Fruit fly (Drosophila melanogaster) whole organism, prepupa: ENCODE measurements around the gene CG8301.

Experiments
- Blimp-1 ChIP-seq: fragments of 200-800 bp; sonication (Bioruptor generic); optimal IDR thresholded peaks from 3 replicates; lab custom pipeline; 2017; ENCODE audit warnings: missing biosample characterization, missing genetic modification characterization, mild to moderate bottlenecking, moderate library complexity, missing genetic modification reagents
- CG10631 ChIP-seq: fragments of 200-800 bp; sonication (Bioruptor generic); optimal IDR thresholded peaks from 2 replicates; lab custom pipeline; 2016; ENCODE audit warnings: missing biosample characterization, missing genetic modification characterization
- CG11294 ChIP-seq: fragments of 200-800 bp; sonication (Bioruptor generic); IDR thresholded peaks from 2 replicates; pipeline ENCODE4 v1.3.6; 2022; ENCODE audit warnings: missing biosample characterization, missing genetic modification characterization
- CG11762 ChIP-seq: fragments of 200-800 bp; sonication (Bioruptor generic); optimal IDR thresholded peaks from 3 replicates; lab custom pipeline; 2016; ENCODE audit warnings: missing biosample characterization, missing genetic modification characterization; ENCODE audit not compliant: insufficient read depth
- CG11902 ChIP-seq: fragments of 200-800 bp; sonication (Bioruptor generic); optimal IDR thresholded peaks from 3 replicates; lab custom pipeline; 2016; ENCODE audit warnings: missing biosample characterization, missing genetic modification characterization
- CG15336 ChIP-seq: fragments of 200-800 bp; sonication (Bioruptor generic); IDR thresholded peaks from 2 replicates; pipeline ENCODE4 v1.3.6; 2022; ENCODE audit warnings: missing biosample characterization, missing genetic modification characterization
- CG1621 ChIP-seq: fragments of 200-800 bp; sonication (Bioruptor generic); optimal IDR thresholded peaks from 3 replicates; lab custom pipeline; 2018; ENCODE audit warnings: missing biosample characterization, mild to moderate bottlenecking, missing genetic modification characterization
- CG16779 ChIP-seq: fragments of 200-800 bp; sonication (Bioruptor generic); optimal IDR thresholded peaks from 3 replicates; lab custom pipeline; 2017; ENCODE audit warnings: missing biosample characterization, mild to moderate bottlenecking, missing genetic modification characterization
- CG3032 ChIP-seq: fragments of 200-800 bp; optimal IDR thresholded peaks from 2 replicates; lab custom pipeline; 2019; ENCODE audit warnings: missing biosample characterization, mild to moderate bottlenecking, missing genetic modification characterization, moderate library complexity
- CG31627 ChIP-seq: fragments of 200-800 bp; sonication (Bioruptor generic); optimal IDR thresholded peaks from 3 replicates; lab custom pipeline; 2016; ENCODE audit warnings: missing biosample characterization, missing genetic modification characterization
- CG32006 ChIP-seq: fragments of 200-800 bp; sonication (Bioruptor generic); optimal IDR thresholded peaks from 3 replicates; lab custom pipeline; 2017; ENCODE audit warnings: missing biosample characterization, mild to moderate bottlenecking, missing genetic modification characterization
- CG34406 ChIP-seq: fragments of 200-800 bp; sonication (Bioruptor generic); optimal IDR thresholded peaks from 3 replicates; lab custom pipeline; 2016; ENCODE audit warnings: missing biosample characterization, missing genetic modification characterization
- CG3919 ChIP-seq: fragments of 200-800 bp; sonication (Bioruptor generic); optimal IDR thresholded peaks from 3 replicates; lab custom pipeline; 2016; ENCODE audit warnings: missing biosample characterization, missing genetic modification characterization
- CG4318 ChIP-seq: fragments of 200-800 bp; sonication (Bioruptor generic); optimal IDR thresholded peaks from 3 replicates; lab custom pipeline; 2017; ENCODE audit warnings: missing biosample characterization, mild to moderate bottlenecking, missing genetic modification characterization
- CG6163 ChIP-seq: fragments of 200-800 bp; sonication (Bioruptor generic); IDR thresholded peaks from 3 replicates; pipeline ENCODE4 v1.3.6; 2022; ENCODE audit warnings: missing biosample characterization, missing genetic modification characterization
- CG6276 ChIP-seq: fragments of 200-800 bp; sonication (Bioruptor generic); optimal IDR thresholded peaks from 2 replicates; lab custom pipeline; 2017; ENCODE audit warnings: missing biosample characterization, mild to moderate bottlenecking, missing genetic modification characterization
- CG6792 ChIP-seq: fragments of 200-800 bp; sonication (Bioruptor generic); optimal IDR thresholded peaks from 3 replicates; lab custom pipeline; 2016; ENCODE audit warnings: missing biosample characterization, missing genetic modification characterization
- CG6808 ChIP-seq: fragments of 200-800 bp; sonication (Bioruptor generic); optimal IDR thresholded peaks from 3 replicates; lab custom pipeline; 2017; ENCODE audit warnings: missing biosample characterization, missing genetic modification characterization, mild to moderate bottlenecking, moderate library complexity, missing genetic modification reagents
- CG7368 ChIP-seq: fragments of 200-800 bp; sonication (Bioruptor generic); optimal IDR thresholded peaks from 3 replicates; lab custom pipeline; 2016; ENCODE audit warnings: missing biosample characterization, missing genetic modification characterization
- CG8119 ChIP-seq: fragments of 200-800 bp; sonication (Bioruptor generic); IDR thresholded peaks from 3 replicates; pipeline ENCODE4 v1.3.6; 2022; ENCODE audit warnings: missing biosample characterization, missing genetic modification characterization
- CG8319 ChIP-seq: fragments of 200-800 bp; sonication (Bioruptor generic); optimal IDR thresholded peaks from 3 replicates; lab custom pipeline; 2016; ENCODE audit warnings: missing biosample characterization, missing genetic modification characterization
- CG8632 ChIP-seq: fragments of 200-800 bp; sonication (Bioruptor generic); optimal IDR thresholded peaks from 3 replicates; lab custom pipeline; 2016; ENCODE audit warnings: missing biosample characterization, missing genetic modification characterization
- CG9139 ChIP-seq: fragments of 200-800 bp; sonication (Bioruptor generic); optimal IDR thresholded peaks from 3 replicates; lab custom pipeline; 2017; ENCODE audit warnings: missing biosample characterization, mild to moderate bottlenecking, missing genetic modification characterization
- Eip78C ChIP-seq: fragments of 200-800 bp; sonication (Bioruptor generic); peaks from one replicate; lab custom pipeline; 2016; ENCODE audit warnings: missing biosample characterization, missing genetic modification characterization
- Eip93F ChIP-seq: fragments of 200-800 bp; sonication (Bioruptor generic); optimal IDR thresholded peaks from 2 replicates; lab custom pipeline; 2016; ENCODE audit warnings: missing biosample characterization, mild to moderate bottlenecking, missing genetic modification characterization
- Ets21C ChIP-seq: fragments of 200-800 bp; sonication (Bioruptor generic); optimal IDR thresholded peaks from 3 replicates; lab custom pipeline; 2016; ENCODE audit warnings: missing biosample characterization, missing genetic modification characterization
- Ets96B ChIP-seq: fragments of 200-800 bp; optimal IDR thresholded peaks from 2 replicates; lab custom pipeline; 2019; ENCODE audit warnings: missing biosample characterization, mild to moderate bottlenecking, missing genetic modification characterization, moderate library complexity
- Gug ChIP-seq: fragments of 200-800 bp; sonication (Bioruptor generic); IDR thresholded peaks from 2 replicates; pipeline ENCODE4 v1.3.6; 2022; ENCODE audit warnings: missing biosample characterization, missing genetic modification characterization
- Hr39 ChIP-seq: fragments of 200-800 bp; sonication (Bioruptor generic); optimal IDR thresholded peaks from 2 replicates; lab custom pipeline; 2016; ENCODE audit warnings: missing biosample characterization, missing genetic modification characterization
- Hr4 ChIP-seq: fragments of 200-800 bp; sonication (Bioruptor generic); optimal IDR thresholded peaks from 3 replicates; lab custom pipeline; 2016; ENCODE audit warnings: missing biosample characterization, missing genetic modification characterization
- Lpt ChIP-seq: fragments of 200-800 bp; sonication (Bioruptor generic); optimal IDR thresholded peaks from 3 replicates; lab custom pipeline; 2016; ENCODE audit warnings: missing biosample characterization, missing genetic modification characterization
- Met ChIP-seq: fragments of 200-800 bp; sonication (Bioruptor generic); optimal IDR thresholded peaks from 3 replicates; lab custom pipeline; 2016; ENCODE audit warnings: missing biosample characterization, missing genetic modification characterization
- Smox ChIP-seq: fragments of 200-800 bp; sonication (Bioruptor generic); optimal IDR thresholded peaks from 3 replicates; lab custom pipeline; 2016; ENCODE audit warnings: missing biosample characterization, missing genetic modification characterization
- Sox102F ChIP-seq: fragments of 200-800 bp; sonication (Bioruptor generic); optimal IDR thresholded peaks from 2 replicates; lab custom pipeline; 2016; ENCODE audit warnings: missing biosample characterization, mild to moderate bottlenecking, missing genetic modification characterization
- Sox14 ChIP-seq: fragments of 200-800 bp; sonication (Bioruptor generic); optimal IDR thresholded peaks from 3 replicates; lab custom pipeline; 2016; ENCODE audit warnings: missing biosample characterization, missing genetic modification characterization
- Sox15 ChIP-seq: fragments of 200-800 bp; sonication (Bioruptor generic); optimal IDR thresholded peaks from 3 replicates; lab custom pipeline; 2016; ENCODE audit warnings: missing biosample characterization, missing genetic modification characterization
- achi ChIP-seq: fragments of 200-800 bp; sonication (Bioruptor generic); optimal IDR thresholded peaks from 3 replicates; lab custom pipeline; 2016; ENCODE audit warnings: missing biosample characterization, missing genetic modification characterization
- acj6 ChIP-seq: fragments of 200-800 bp; sonication (Bioruptor generic); optimal IDR thresholded peaks from 3 replicates; lab custom pipeline; 2016; ENCODE audit warnings: missing biosample characterization, missing genetic modification characterization
- cyc ChIP-seq: fragments of 200-800 bp; sonication (Bioruptor generic); optimal IDR thresholded peaks from 3 replicates; lab custom pipeline; 2016; ENCODE audit warnings: missing biosample characterization, missing genetic modification characterization
- dac ChIP-seq: fragments of 200-800 bp; sonication (Bioruptor generic); optimal IDR thresholded peaks from 2 replicates; lab custom pipeline; 2017; ENCODE audit warnings: missing biosample characterization, mild to moderate bottlenecking, missing genetic modification characterization
- dsx ChIP-seq: fragments of 200-800 bp; optimal IDR thresholded peaks from 3 replicates; lab custom pipeline; 2019; ENCODE audit warnings: missing biosample characterization, mild to moderate bottlenecking, missing genetic modification characterization, moderate library complexity; ENCODE audit not compliant: poor library complexity, severe bottlenecking
- eg ChIP-seq: fragments of 200-800 bp; sonication (Bioruptor generic); IDR thresholded peaks from 3 replicates; pipeline ENCODE4 v1.3.6; 2022; ENCODE audit warnings: missing biosample characterization, missing genetic modification characterization
- esn ChIP-seq: fragments of 200-800 bp; sonication (Bioruptor generic); optimal IDR thresholded peaks from 2 replicates; lab custom pipeline; 2016; ENCODE audit warnings: missing biosample characterization, mild to moderate bottlenecking, missing genetic modification characterization, moderate library complexity
- fd59A ChIP-seq: fragments of 200-800 bp; sonication (Bioruptor generic); optimal IDR thresholded peaks from 2 replicates; lab custom pipeline; 2017; ENCODE audit warnings: missing biosample characterization, mild to moderate bottlenecking, missing genetic modification characterization, missing genetic modification reagents
- fd85E ChIP-seq: fragments of 200-800 bp; sonication (Bioruptor generic); optimal IDR thresholded peaks from 3 replicates; lab custom pipeline; 2016; ENCODE audit warnings: missing biosample characterization, missing genetic modification characterization
- fkh ChIP-seq: fragments of 200-800 bp; sonication (Bioruptor generic); optimal IDR thresholded peaks from 3 replicates; lab custom pipeline; 2017; ENCODE audit warnings: missing biosample characterization, mild to moderate bottlenecking, missing genetic modification characterization, moderate library complexity
- pdm3 ChIP-seq: fragments of 200-800 bp; sonication (Bioruptor generic); optimal IDR thresholded peaks from 3 replicates; lab custom pipeline; 2016; ENCODE audit warnings: missing biosample characterization, missing genetic modification characterization
- salr ChIP-seq, 2 experiments: fragments of 200-800 bp; sonication (Bioruptor generic); optimal IDR thresholded peaks; 3 replicates each; lab custom pipeline; 2016 to 2018; ENCODE audit warnings: missing biosample characterization in 2 of 2, missing genetic modification characterization in 2 of 2, mild to moderate bottlenecking in 1 of 2
- spab ChIP-seq: fragments of 200-800 bp; sonication (Bioruptor generic); optimal IDR thresholded peaks from 2 replicates; lab custom pipeline; 2017; ENCODE audit warnings: missing biosample characterization, mild to moderate bottlenecking, missing genetic modification characterization, missing genetic modification reagents
- svp ChIP-seq: fragments of 200-800 bp; sonication (Bioruptor generic); peaks from one replicate; lab custom pipeline; 2016; ENCODE audit warnings: missing biosample characterization, missing genetic modification characterization
- topi ChIP-seq: fragments of 200-800 bp; sonication (Bioruptor generic); optimal IDR thresholded peaks from 3 replicates; lab custom pipeline; 2016; ENCODE audit warnings: missing biosample characterization, missing genetic modification characterization
- vri ChIP-seq: fragments of 200-800 bp; sonication (Bioruptor generic); optimal IDR thresholded peaks from 3 replicates; lab custom pipeline; 2016; ENCODE audit warnings: missing biosample characterization, mild to moderate bottlenecking, missing genetic modification characterization

The CG8301 gene

DNA sequence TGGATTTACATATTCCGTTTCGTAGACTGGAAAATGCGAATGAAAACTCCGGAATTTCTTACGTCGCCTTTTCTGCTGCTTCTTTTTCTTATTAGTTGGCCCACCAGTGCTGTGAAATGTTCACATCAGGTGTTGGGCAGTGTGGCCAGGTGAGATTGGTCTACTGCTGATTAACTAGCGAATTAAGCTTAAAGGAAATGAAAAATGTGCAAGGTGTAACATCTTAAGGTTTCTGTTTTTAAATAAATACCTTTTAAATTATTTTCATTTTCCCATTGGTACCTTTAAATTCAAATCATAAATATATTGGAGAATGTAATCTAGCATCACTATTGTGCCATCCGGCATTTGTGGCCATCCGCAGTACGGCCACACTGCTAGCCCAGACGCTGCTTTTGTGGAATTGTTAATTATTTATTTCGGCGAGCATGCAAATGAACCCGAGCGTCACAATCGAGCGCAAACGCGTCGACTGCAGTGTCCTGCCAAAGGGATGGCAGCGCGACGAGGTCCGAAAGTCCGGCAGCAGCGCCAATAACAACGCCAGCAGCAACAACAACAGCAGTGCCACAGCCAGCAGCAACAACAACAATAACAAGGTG lies 21.6 kb upstream of the CG8301 start, which contains the start of the genes AP-1mu and MBD-like:
Gene AP-1mu, minus strand, starts transcription at position 113 of the 602 bp plus-strand sequence.
Gene MBD-like, plus strand, starts transcription at position 348 of the 602 bp plus-strand sequence.
- TF ChIP-seq CG3032: peak; percentile 68
- TF ChIP-seq CG6163: 0 out of 3 replicates have a peak, but pooled peaks have one; percentile 36
- no peak for TF ChIP-seq Eip93F (GFP tag; lab: Kevin White, UChicago)
- TF ChIP-seq spab (GFP tag; lab: Kevin White, UChicago): no peak
- no peak for TF ChIP-seq Smox (GFP tag; lab: Kevin White, UChicago)
- TF ChIP-seq CG4318 (GFP tag; lab: Kevin White, UChicago): no peak
- no peak for TF ChIP-seq CG9139
- TF ChIP-seq CG16779 (tag; lab: Kevin White, UChicago): no peak
- peak; percentile 75 for TF ChIP-seq Hr39 (GFP tag; lab: Kevin White, UChicago)
- no peak for TF ChIP-seq fd59A (GFP tag; lab: Kevin White, UChicago)
- TF ChIP-seq CG6276 (GFP tag; lab: Kevin White, UChicago): no peak
- TF ChIP-seq Sox14 (GFP tag; lab: Kevin White, UChicago): peak; percentile 78
- no peak for TF ChIP-seq fd85E (GFP tag; lab: Kevin White, UChicago)
- no peak for TF ChIP-seq CG6808 (GFP tag; lab: Kevin White, UChicago)
- TF ChIP-seq CG8632 (GFP tag; lab: Kevin White, UChicago): no peak
- TF ChIP-seq Sox102F (GFP tag; lab: Kevin White, UChicago): no peak
- TF ChIP-seq CG31627 (GFP tag; lab: Kevin White, UChicago): peak; percentile 82
- TF ChIP-seq fkh: no peak
- peak; percentile 75 for TF ChIP-seq cyc (GFP tag; lab: Kevin White, UChicago)
- TF ChIP-seq CG11902 (GFP tag; lab: Kevin White, UChicago): peak; percentile 42
- TF ChIP-seq Ets21C (GFP tag; lab: Kevin White, UChicago): no peak
- TF ChIP-seq vri (GFP tag; lab: Kevin White, UChicago): peak; percentile 52
- no peak for TF ChIP-seq dac
- peak; percentile 73 for TF ChIP-seq esn
- no peak for TF ChIP-seq Met (GFP tag; lab: Kevin White, UChicago)
- no peak for TF ChIP-seq CG8319
- no peak for TF ChIP-seq CG11762 (GFP tag; lab: Kevin White, UChicago)
- TF ChIP-seq eg (GFP tag; lab: Robert Waterston, UW): peak; percentile 61; the same call in 2 of the 3 replicates
- peak; percentile 45 for TF ChIP-seq CG6792 (GFP tag; lab: Kevin White, UChicago)
- peak; percentile 58 for TF ChIP-seq CG1621 (tag; lab: Kevin White, UChicago)
- TF ChIP-seq acj6 (GFP tag; lab: Kevin White, UChicago): peak; percentile 67
- TF ChIP-seq topi (GFP tag; lab: Kevin White, UChicago): peak; percentile 67
- no peak for TF ChIP-seq CG11294
- no peak for TF ChIP-seq salr (GFP tag; optimal IDR thresholded peaks at IDR 0.05; lab: Kevin White, UChicago)
- TF ChIP-seq CG34406 (GFP tag; lab: Kevin White, UChicago): peak; percentile 41
- TF ChIP-seq Gug (GFP tag; lab: Robert Waterston, UW): no peak; the same call in 1 of the 2 replicates
- TF ChIP-seq Hr4 (GFP tag; lab: Kevin White, UChicago): no peak
- peak; percentile 34 for TF ChIP-seq Sox15
- TF ChIP-seq Eip78C (GFP tag; lab: Kevin White, UChicago): no peak
- peak; percentile 41 for TF ChIP-seq Ets96B (tag; lab: Kevin White, UChicago)
- no peak for TF ChIP-seq svp (GFP tag; lab: Kevin White, UChicago)
- TF ChIP-seq CG10631: peak; percentile 72
- no peak for TF ChIP-seq CG32006
- TF ChIP-seq Blimp-1 (GFP tag; lab: Kevin White, UChicago): peak; percentile 31
- 0 out of 3 replicates have a peak, but pooled peaks have one; percentile 36 for TF ChIP-seq CG8119 (GFP tag; lab: Robert Waterston, UW)
- peak; percentile 67 for TF ChIP-seq CG3919 (GFP tag; lab: Kevin White, UChicago)
- TF ChIP-seq CG15336: 0 out of 2 replicates have a peak, but pooled peaks have one; percentile 13
- TF ChIP-seq dsx (GFP tag; lab: Kevin White, UChicago): no peak
- no peak for TF ChIP-seq CG7368 (GFP tag; lab: Kevin White, UChicago)
- TF ChIP-seq pdm3 (GFP tag; lab: Kevin White, UChicago): no peak
- peak; percentile 58 for TF ChIP-seq achi (GFP tag; lab: Kevin White, UChicago)
- TF ChIP-seq Lpt (GFP tag; lab: Kevin White, UChicago): no peak
